Fruit fly (Drosophila melanogaster): Measurements from ENCODE around the gene ATPsynE.

Gene ATPsynE

dm6 chr3R:14291431-14291830 lies 35.3 kb upstream of the ATPsynE start:
- TF ChIP-seq Crg-1 (GFP tag; optimal IDR thresholded peaks at IDR 0.05), result no peak
- no peak for TF ChIP-seq toe (GFP tag; optimal IDR thresholded peaks at IDR 0.05)
- TF ChIP-seq CG12768 (GFP tag; optimal IDR thresholded peaks at IDR 0.05), result no peak
- no peak for TF ChIP-seq CG7101 (tag; optimal IDR thresholded peaks at IDR 0.05)
- TF ChIP-seq bab1 (GFP tag; optimal IDR thresholded peaks at IDR 0.05), result peak; percentile 62
- no peak for TF ChIP-seq Mnt (GFP tag; optimal IDR thresholded peaks at IDR 0.05)
- no peak for TF ChIP-seq CG1620 (GFP tag; optimal IDR thresholded peaks at IDR 0.05)
- TF ChIP-seq CG14711 (tag; optimal IDR thresholded peaks at IDR 0.05), result peak; percentile 41
- TF ChIP-seq Clk (GFP tag; optimal IDR thresholded peaks at IDR 0.05), result no peak
- TF ChIP-seq kay (GFP tag; ENCODE audit: borderline replicate concordance), result no peak
- TF ChIP-seq tj (GFP tag; optimal IDR thresholded peaks at IDR 0.05), result peak; percentile 79
- TF ChIP-seq CG33017 (tag; optimal IDR thresholded peaks at IDR 0.05), result no peak
- no peak for TF ChIP-seq cnc (optimal IDR thresholded peaks at IDR 0.05)

- TF ChIP-seq Crg-1 (GFP tag; optimal IDR thresholded peaks at IDR 0.05), result no peak
- no peak for TF ChIP-seq tj (GFP tag; optimal IDR thresholded peaks at IDR 0.05)
- no peak for TF ChIP-seq CG14711 (tag; optimal IDR thresholded peaks at IDR 0.05)
- no peak for TF ChIP-seq bab1 (GFP tag; optimal IDR thresholded peaks at IDR 0.05)
These were observed 34.4 kb upstream of the ATPsynE start for dm6 chr3R:14292307-14292711.

dm6 chr3R:14294397-14295018 lies 32.2 kb upstream of the ATPsynE start:
- no peak for TF ChIP-seq ovo (GFP tag; optimal IDR thresholded peaks at IDR 0.05)
- no peak for TF ChIP-seq Mnt (GFP tag; optimal IDR thresholded peaks at IDR 0.05)
- peak; percentile 16 for TF ChIP-seq toe (GFP tag; optimal IDR thresholded peaks at IDR 0.05)
- TF ChIP-seq CG7045 (GFP tag; optimal IDR thresholded peaks at IDR 0.05), result no peak
- no peak for TF ChIP-seq CG11617 (GFP tag; optimal IDR thresholded peaks at IDR 0.05)
- peak in 1 of 2 experiments; percentile 48 for TF ChIP-seq cnc (optimal IDR thresholded peaks at IDR 0.05)
- TF ChIP-seq CG7101 (tag; optimal IDR thresholded peaks at IDR 0.05), result no peak
- peak; percentile 80 for TF ChIP-seq kay (GFP tag; ENCODE audit: borderline replicate concordance)
- no peak for TF ChIP-seq CG12768 (GFP tag; optimal IDR thresholded peaks at IDR 0.05)
- TF ChIP-seq Clk (GFP tag; optimal IDR thresholded peaks at IDR 0.05), result no peak
- no peak for TF ChIP-seq CG33017 (tag; optimal IDR thresholded peaks at IDR 0.05)
- no peak for TF ChIP-seq tj (GFP tag; optimal IDR thresholded peaks at IDR 0.05)
- no peak for TF ChIP-seq pad (GFP tag; optimal IDR thresholded peaks at IDR 0.05)
- TF ChIP-seq Hr96 (GFP tag; optimal IDR thresholded peaks at IDR 0.05), result no peak
- TF ChIP-seq CG14711 (tag; optimal IDR thresholded peaks at IDR 0.05), result no peak
- TF ChIP-seq cic (GFP tag; optimal IDR thresholded peaks at IDR 0.05), result peak; percentile 37
- no peak for TF ChIP-seq CG1620 (GFP tag; optimal IDR thresholded peaks at IDR 0.05)
- no peak for TF ChIP-seq Crg-1 (GFP tag; optimal IDR thresholded peaks at IDR 0.05)
- no peak for TF ChIP-seq CG5204 (GFP tag; optimal IDR thresholded peaks at IDR 0.05)
- TF ChIP-seq bab1 (GFP tag; optimal IDR thresholded peaks at IDR 0.05), result no peak

- no peak for TF ChIP-seq cnc (optimal IDR thresholded peaks at IDR 0.05)
- TF ChIP-seq Crg-1 (GFP tag; optimal IDR thresholded peaks at IDR 0.05), result no peak
- TF ChIP-seq Mnt (GFP tag; optimal IDR thresholded peaks at IDR 0.05), result no peak
- no peak for TF ChIP-seq cic (GFP tag; optimal IDR thresholded peaks at IDR 0.05)
- no peak for TF ChIP-seq CG33017 (tag; optimal IDR thresholded peaks at IDR 0.05)
These were observed 30.6 kb upstream of the ATPsynE start for dm6 chr3R:14296126-14296525.

dm6 chr3R:14296700-14297099 lies 30.0 kb upstream of the ATPsynE start:
- no peak for TF ChIP-seq CG14711 (tag; optimal IDR thresholded peaks at IDR 0.05)
- no peak for TF ChIP-seq tj (GFP tag; optimal IDR thresholded peaks at IDR 0.05)
- no peak for TF ChIP-seq cnc (optimal IDR thresholded peaks at IDR 0.05)
- TF ChIP-seq Mnt (GFP tag; optimal IDR thresholded peaks at IDR 0.05), result no peak
- no peak for TF ChIP-seq bab1 (GFP tag; optimal IDR thresholded peaks at IDR 0.05)
- TF ChIP-seq CG7101 (tag; optimal IDR thresholded peaks at IDR 0.05), result no peak
- TF ChIP-seq Clk (GFP tag; optimal IDR thresholded peaks at IDR 0.05), result no peak
- TF ChIP-seq Crg-1 (GFP tag; optimal IDR thresholded peaks at IDR 0.05), result no peak
- no peak for TF ChIP-seq CG7045 (GFP tag; optimal IDR thresholded peaks at IDR 0.05)
- TF ChIP-seq CG12768 (GFP tag; optimal IDR thresholded peaks at IDR 0.05), result no peak
- TF ChIP-seq cic (GFP tag; optimal IDR thresholded peaks at IDR 0.05), result no peak
- TF ChIP-seq CG33017 (tag; optimal IDR thresholded peaks at IDR 0.05), result no peak

- no peak for TF ChIP-seq cic (GFP tag; optimal IDR thresholded peaks at IDR 0.05)
- no peak for TF ChIP-seq CG12768 (GFP tag; optimal IDR thresholded peaks at IDR 0.05)
- no peak for TF ChIP-seq CG11617 (GFP tag; optimal IDR thresholded peaks at IDR 0.05)
- no peak for TF ChIP-seq cnc (optimal IDR thresholded peaks at IDR 0.05)
- TF ChIP-seq tj (GFP tag; optimal IDR thresholded peaks at IDR 0.05), result no peak
These were observed 29.3 kb upstream of the ATPsynE start for dm6 chr3R:14297489-14297888.

dm6 chr3R:14298078-14298896 lies 28.5 kb upstream of the ATPsynE start:
- TF ChIP-seq CG14711 (tag; optimal IDR thresholded peaks at IDR 0.05) (no peak), CG7101 (tag; optimal IDR thresholded peaks at IDR 0.05) (no peak), CG12768 (GFP tag; optimal IDR thresholded peaks at IDR 0.05) (peak; percentile 39), toe (GFP tag; optimal IDR thresholded peaks at IDR 0.05) (no peak), CG7045 (GFP tag; optimal IDR thresholded peaks at IDR 0.05) (no peak), CG5204 (GFP tag; optimal IDR thresholded peaks at IDR 0.05) (no peak), CG33017 (tag; optimal IDR thresholded peaks at IDR 0.05) (no peak), Hr96 (GFP tag; optimal IDR thresholded peaks at IDR 0.05) (no peak), cnc (optimal IDR thresholded peaks at IDR 0.05) (no peak), pad (GFP tag; optimal IDR thresholded peaks at IDR 0.05) (peak; percentile 68), tj (GFP tag; optimal IDR thresholded peaks at IDR 0.05) (peak; percentile 36), cic (GFP tag; optimal IDR thresholded peaks at IDR 0.05) (peak; percentile 94), kay (GFP tag; ENCODE audit: borderline replicate concordance) (no peak), CG11617 (GFP tag; optimal IDR thresholded peaks at IDR 0.05) (no peak), ovo (GFP tag; optimal IDR thresholded peaks at IDR 0.05) (peak; percentile 77), CG1620 (GFP tag; optimal IDR thresholded peaks at IDR 0.05) (no peak), Clk (GFP tag; optimal IDR thresholded peaks at IDR 0.05) (no peak), bab1 (GFP tag; optimal IDR thresholded peaks at IDR 0.05) (peak; percentile 56), Mnt (GFP tag; optimal IDR thresholded peaks at IDR 0.05) (peak; percentile 17), Crg-1 (GFP tag; optimal IDR thresholded peaks at IDR 0.05) (no peak)

Measured in whole organism, adult.